Worm (Caenorhabditis elegans) whole organism, young adult: Measurements from ENCODE around the gene F44F4.9.

Source experiments
- B0035.1 ChIP-seq: sonication (generic microtip); optimal IDR thresholded peaks from 2 replicates; lab custom pipeline; 2016; ENCODE audit warnings: missing genetic modification characterization, mild to moderate bottlenecking, missing compliant biosample characterization, missing genotype, missing genetic modification reagents
- B0261.1 ChIP-seq: sonication (generic microtip); optimal IDR thresholded peaks from 2 replicates; lab custom pipeline; 2016; ENCODE audit warnings: mild to moderate bottlenecking, missing genetic modification characterization, moderate library complexity, missing compliant biosample characterization
- C17E4.6 ChIP-seq: fragments of 200-800 bp; sonication (Bioruptor generic); IDR thresholded peaks from 2 replicates; pipeline ENCODE4 v1.3.6; 2022; ENCODE audit warnings: missing genetic modification reagents, missing genetic modification characterization, missing compliant biosample characterization
- F22D6.2 ChIP-seq: sonication (generic microtip); optimal IDR thresholded peaks from 2 replicates; lab custom pipeline; 2016; ENCODE audit warnings: mild to moderate bottlenecking, missing genetic modification characterization, missing compliant biosample characterization
- F33H1.4 ChIP-seq: fragments of 200-800 bp; sonication (Bioruptor generic); IDR thresholded peaks from 2 replicates; pipeline ENCODE4 v1.3.6; 2022; ENCODE audit warnings: missing genetic modification reagents, missing genetic modification characterization, missing compliant biosample characterization
- Y53G8AR.9 ChIP-seq: fragments of 200-800 bp; sonication (Bioruptor generic); conservative IDR thresholded peaks from 2 replicates; pipeline ENCODE4 v1.3.6; 2022; ENCODE audit warnings: missing genetic modification reagents, missing genetic modification characterization, missing compliant biosample characterization
- ZK185.1 ChIP-seq: sonication (generic microtip); optimal IDR thresholded peaks from 2 replicates; lab custom pipeline; 2016; ENCODE audit warnings: mild to moderate bottlenecking, missing genetic modification characterization, missing compliant biosample characterization; ENCODE audit not compliant: poor library complexity, severe bottlenecking
- attf-6 ChIP-seq: fragments of 200-800 bp; sonication (Bioruptor generic); IDR thresholded peaks from 2 replicates; pipeline ENCODE4 v1.3.6; 2022; ENCODE audit warnings: missing genetic modification reagents, missing genetic modification characterization, missing compliant biosample characterization
- bed-1 ChIP-seq: fragments of 200-800 bp; sonication (Bioruptor generic); IDR thresholded peaks from 2 replicates; pipeline ENCODE4 v1.3.6; 2022; ENCODE audit warnings: missing genetic modification reagents, missing genetic modification characterization, missing compliant biosample characterization
- cebp-1 ChIP-seq, 2 experiments: fragments of 200-800 bp in 1 of 2; sonication (Bioruptor generic) in 1 of 2; sonication (generic microtip) in 1 of 2; IDR thresholded peaks in 1 of 2; optimal IDR thresholded peaks in 1 of 2; 2 replicates each; pipeline versions ENCODE4 v1.3.6 to Lab custom; 2017 to 2022; ENCODE audit warnings: missing compliant biosample characterization in 2 of 2, missing genetic modification characterization in 2 of 2, mild to moderate bottlenecking in 1 of 2, missing genetic modification reagents in 1 of 2, moderate library complexity in 1 of 2
- dpl-1 ChIP-seq: fragments of 150-350 bp; optimal IDR thresholded peaks from 2 replicates; lab custom pipeline; 2014; ENCODE audit warnings: missing biosample characterization, missing genetic modification reagents, missing genetic modification characterization
- efl-1 ChIP-seq: fragments of 150-350 bp; optimal IDR thresholded peaks from 2 replicates; lab custom pipeline; 2014; ENCODE audit warnings: missing biosample characterization, missing genetic modification reagents, missing genetic modification characterization
- fkh-3 ChIP-seq: sonication (generic microtip); optimal IDR thresholded peaks from 2 replicates; lab custom pipeline; 2016; ENCODE audit warnings: mild to moderate bottlenecking, missing genetic modification characterization, missing compliant biosample characterization
- hlh-26 ChIP-seq: fragments of 200-800 bp; sonication (Bioruptor generic); conservative IDR thresholded peaks from 2 replicates; pipeline ENCODE4 v1.3.6; 2022; ENCODE audit warnings: missing genetic modification reagents, missing genetic modification characterization, missing compliant biosample characterization
- hsf-1 ChIP-seq: fragments of 200-800 bp; sonication (Bioruptor generic); IDR thresholded peaks from 2 replicates; pipeline ENCODE4 v1.3.6; 2022; ENCODE audit warnings: missing genetic modification reagents, missing genetic modification characterization, missing compliant biosample characterization
- lin-35 ChIP-seq, 3 experiments: fragments of 150-350 bp in 2 of 3; sonication (generic microtip) in 1 of 3; optimal IDR thresholded peaks; 2 replicates each; lab custom pipeline; 2014 to 2018; ENCODE audit warnings: missing biosample characterization in 3 of 3, missing genetic modification characterization in 3 of 3, missing genetic modification reagents in 3 of 3
- lin-54 ChIP-seq: fragments of 200-800 bp; sonication (Bioruptor generic); optimal IDR thresholded peaks from 2 replicates; lab custom pipeline; 2018; ENCODE audit warnings: mild to moderate bottlenecking, missing genetic modification characterization, missing compliant biosample characterization
- lsl-1 ChIP-seq: fragments of 200-800 bp; sonication (Bioruptor generic); optimal IDR thresholded peaks from 2 replicates; lab custom pipeline; 2018; ENCODE audit warnings: mild to moderate bottlenecking, missing genetic modification characterization, moderate library complexity, missing compliant biosample characterization
- lsy-27 ChIP-seq: sonication (generic microtip); optimal IDR thresholded peaks from 2 replicates; lab custom pipeline; 2017; ENCODE audit warnings: missing genetic modification characterization, mild to moderate bottlenecking, missing compliant biosample characterization, antibody characterized with exemption, missing genotype, borderline replicate concordance; ENCODE audit not compliant: insufficient read depth
- madf-10 ChIP-seq: sonication (generic microtip); optimal IDR thresholded peaks from 2 replicates; lab custom pipeline; 2016; ENCODE audit warnings: mild to moderate bottlenecking, missing genetic modification characterization, missing compliant biosample characterization
- madf-3 ChIP-seq: fragments of 200-800 bp; sonication (Bioruptor generic); IDR thresholded peaks from 2 replicates; pipeline ENCODE4 v1.3.6; 2022; ENCODE audit warnings: missing genetic modification reagents, missing genetic modification characterization, missing compliant biosample characterization
- madf-6 ChIP-seq: fragments of 200-800 bp; sonication (Bioruptor generic); IDR thresholded peaks from 2 replicates; pipeline ENCODE4 v1.3.6; 2022; ENCODE audit warnings: missing genetic modification reagents, missing genetic modification characterization, missing compliant biosample characterization
- madf-8 ChIP-seq: fragments of 200-800 bp; sonication (Bioruptor generic); conservative IDR thresholded peaks from 2 replicates; pipeline ENCODE4 v1.3.6; 2022; ENCODE audit warnings: missing genetic modification reagents, missing genetic modification characterization, missing compliant biosample characterization
- mcd-1 ChIP-seq: fragments of 200-800 bp; sonication (Bioruptor generic); IDR thresholded peaks from 2 replicates; pipeline ENCODE4 v1.3.6; 2022; ENCODE audit warnings: missing genetic modification reagents, missing genetic modification characterization, missing compliant biosample characterization
- mel-28 ChIP-seq: sonication (generic microtip); optimal IDR thresholded peaks from 2 replicates; lab custom pipeline; 2016; ENCODE audit warnings: borderline replicate concordance, mild to moderate bottlenecking, missing genetic modification characterization, missing compliant biosample characterization
- nfya-1 ChIP-seq: sonication (generic microtip); optimal IDR thresholded peaks from 2 replicates; lab custom pipeline; 2017; ENCODE audit warnings: antibody characterized with exemption, missing compliant biosample characterization, missing genetic modification characterization, borderline replicate concordance; ENCODE audit not compliant: insufficient read depth
- nfyb-1 ChIP-seq: fragments of 200-800 bp; sonication (Bioruptor generic); IDR thresholded peaks from 2 replicates; pipeline ENCODE4 v1.3.6; 2022; ENCODE audit warnings: missing genetic modification reagents, missing genetic modification characterization, missing compliant biosample characterization
- nhr-120 ChIP-seq: fragments of 200-800 bp; sonication (Bioruptor generic); IDR thresholded peaks from 2 replicates; pipeline ENCODE4 v1.3.6; 2022; ENCODE audit warnings: missing genetic modification characterization, missing compliant biosample characterization
- nhr-80 ChIP-seq: sonication (generic microtip); optimal IDR thresholded peaks from 2 replicates; lab custom pipeline; 2016; ENCODE audit warnings: missing genetic modification characterization, missing compliant biosample characterization
- pbrm-1 ChIP-seq: fragments of 200-800 bp; sonication (Bioruptor generic); IDR thresholded peaks from 2 replicates; pipeline ENCODE4 v1.3.6; 2022; ENCODE audit warnings: missing genetic modification reagents, missing genetic modification characterization, missing compliant biosample characterization
- rec-8 ChIP-seq, 2 experiments: sonication (generic microtip); optimal IDR thresholded peaks; 2 replicates each; lab custom pipeline; 2016; ENCODE audit warnings: mild to moderate bottlenecking in 2 of 2, missing genetic modification characterization in 2 of 2, missing genetic modification reagents in 2 of 2, missing genotype in 2 of 2, missing biosample characterization in 1 of 2, missing compliant biosample characterization in 1 of 2, moderate library complexity in 1 of 2
- snpc-3.4 ChIP-seq: sonication (generic microtip); optimal IDR thresholded peaks from 2 replicates; lab custom pipeline; 2017; ENCODE audit warnings: missing genetic modification characterization, mild to moderate bottlenecking, missing compliant biosample characterization, antibody characterized with exemption, moderate library complexity, missing genotype, missing genetic modification reagents
- somi-1 ChIP-seq: fragments of 200-800 bp; sonication (Bioruptor generic); optimal IDR thresholded peaks from 2 replicates; lab custom pipeline; 2018; ENCODE audit warnings: mild to moderate bottlenecking, missing genetic modification characterization, missing compliant biosample characterization
- tbp1 ChIP-seq: fragments of 200-800 bp; sonication (Bioruptor generic); optimal IDR thresholded peaks from 2 replicates; lab custom pipeline; 2018; ENCODE audit warnings: mild to moderate bottlenecking, missing genetic modification characterization, missing compliant biosample characterization
- unc-62 ChIP-seq: fragments of 150-350 bp; optimal IDR thresholded peaks from 2 replicates; lab custom pipeline; 2014; ENCODE audit warnings: missing biosample characterization, missing genetic modification reagents, missing genetic modification characterization
- zim-3 ChIP-seq: sonication (generic microtip); optimal IDR thresholded peaks from 2 replicates; lab custom pipeline; 2017; ENCODE audit warnings: mild to moderate bottlenecking, missing genetic modification characterization, moderate library complexity, missing compliant biosample characterization
- ztf-25 ChIP-seq: fragments of 200-800 bp; sonication (Bioruptor generic); IDR thresholded peaks from 2 replicates; pipeline ENCODE4 v1.3.6; 2022; ENCODE audit warnings: missing genetic modification reagents, missing genetic modification characterization, missing compliant biosample characterization
- ztf-26 ChIP-seq: sonication (generic microtip); optimal IDR thresholded peaks from 2 replicates; lab custom pipeline; 2017; ENCODE audit warnings: missing genetic modification characterization, missing compliant biosample characterization
- ztf-28 ChIP-seq: fragments of 200-800 bp; sonication (Bioruptor generic); IDR thresholded peaks from 2 replicates; pipeline ENCODE4 v1.3.6; 2022; ENCODE audit warnings: missing genetic modification reagents, missing genetic modification characterization, missing compliant biosample characterization
- ztf-3 ChIP-seq: fragments of 200-800 bp; sonication (Bioruptor generic); optimal IDR thresholded peaks from 2 replicates; lab custom pipeline; 2018; ENCODE audit warnings: mild to moderate bottlenecking, missing genetic modification characterization, missing compliant biosample characterization
- ztf-6 ChIP-seq: fragments of 200-800 bp; sonication (Bioruptor generic); IDR thresholded peaks from 2 replicates; pipeline ENCODE4 v1.3.6; 2022; ENCODE audit warnings: missing genetic modification reagents, missing genetic modification characterization, missing compliant biosample characterization

Gene F44F4.9

DNA sequence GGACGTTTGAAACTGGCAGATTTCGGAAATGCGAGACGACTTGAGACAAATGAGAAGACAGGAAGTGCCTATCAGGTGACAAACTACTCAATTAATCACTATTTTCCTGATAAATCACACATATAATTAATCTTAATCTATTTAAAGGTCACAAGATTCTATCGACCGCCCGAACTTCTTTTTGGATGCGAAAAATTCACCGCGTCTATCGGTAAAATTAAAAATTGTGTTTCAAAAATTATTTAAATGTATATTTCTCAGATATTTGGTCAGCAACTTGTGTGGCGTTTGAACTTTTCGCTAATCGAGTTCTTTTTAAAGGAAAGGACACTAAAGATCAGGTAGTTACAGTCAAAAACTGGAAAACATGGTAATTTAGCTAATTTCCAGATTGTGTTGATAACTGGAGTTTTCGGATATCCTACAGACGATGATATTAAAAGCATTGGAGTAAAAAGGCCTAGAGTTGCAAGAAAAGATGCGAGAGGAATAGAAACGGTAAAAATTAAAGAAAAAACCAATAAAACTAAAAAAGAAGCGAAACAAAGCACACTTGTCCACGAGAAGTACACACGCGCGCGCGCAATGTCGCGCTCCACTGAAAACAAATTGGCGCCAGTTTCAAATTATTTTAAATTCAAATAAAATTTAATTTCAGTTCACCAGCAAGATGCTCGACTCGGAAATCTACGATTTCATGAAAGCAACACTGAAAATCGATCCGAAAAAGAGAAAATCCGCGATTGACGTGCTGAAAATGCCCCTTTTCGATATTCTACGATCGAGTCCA is 32.8 kb upstream of the F44F4.9 start:
- TF ChIP-seq nfya-1 (no peak), lin-35 (GFP tag; optimal IDR thresholded peaks at IDR 0.05; lab: Kevin White, UChicago) (peak in 1 of 3 experiments; percentile 26), lin-54 (GFP tag; lab: Kevin White, UChicago) (peak; percentile 75), nhr-80 (tag; lab: Kevin White, UChicago) (no peak), attf-6 (GFP tag; lab: Robert Waterston, UW) (no peak), ZK185.1 (tag; lab: Kevin White, UChicago) (no peak), Y53G8AR.9 (no peak), ztf-26 (no peak), C17E4.6 (GFP tag; lab: Robert Waterston, UW) (no peak), madf-6 (GFP tag; lab: Robert Waterston, UW) (peak; percentile 63), dpl-1 (GFP tag; lab: Kevin White, UChicago) (peak; percentile 18), B0261.1 (tag; lab: Kevin White, UChicago) (no peak), unc-62 (GFP tag; lab: Kevin White, UChicago) (no peak), pbrm-1 (GFP tag; lab: Robert Waterston, UW) (no peak), cebp-1 (GFP tag; IDR thresholded peaks at IDR 0.05; lab: Robert Waterston, UW) (no peak), cebp-1 (tag; optimal IDR thresholded peaks at IDR 0.05; lab: Kevin White, UChicago) (no peak), rec-8 (tag; optimal IDR thresholded peaks at IDR 0.05; lab: Kevin White, UChicago) (no peak), hsf-1 (GFP tag; lab: Robert Waterston, UW) (no peak), mcd-1 (GFP tag; lab: Robert Waterston, UW) (peak; percentile 57), nfyb-1 (GFP tag; lab: Robert Waterston, UW) (0 out of 2 replicates have a peak, but pooled peaks have one; percentile 17), tbp1 (GFP tag; lab: Kevin White, UChicago) (no peak), ztf-3 (GFP tag; lab: Kevin White, UChicago) (no peak), madf-3 (GFP tag; lab: Robert Waterston, UW) (no peak), snpc-3.4 (tag; lab: Kevin White, UChicago) (no peak), fkh-3 (tag; lab: Kevin White, UChicago) (no peak), F33H1.4 (GFP tag; lab: Robert Waterston, UW) (peak; percentile 54), lsl-1 (peak; percentile 39), hlh-26 (GFP tag; lab: Robert Waterston, UW) (no peak), ztf-28 (no peak), efl-1 (GFP tag; lab: Kevin White, UChicago) (peak; percentile 57), F22D6.2 (tag; lab: Kevin White, UChicago) (no peak), mel-28 (tag; lab: Kevin White, UChicago) (no peak), lsy-27 (tag; lab: Kevin White, UChicago) (no peak), madf-8 (GFP tag; lab: Robert Waterston, UW) (0 out of 2 replicates have a peak, but pooled peaks have one; percentile 33), zim-3 (tag; lab: Kevin White, UChicago) (no peak)

DNA sequence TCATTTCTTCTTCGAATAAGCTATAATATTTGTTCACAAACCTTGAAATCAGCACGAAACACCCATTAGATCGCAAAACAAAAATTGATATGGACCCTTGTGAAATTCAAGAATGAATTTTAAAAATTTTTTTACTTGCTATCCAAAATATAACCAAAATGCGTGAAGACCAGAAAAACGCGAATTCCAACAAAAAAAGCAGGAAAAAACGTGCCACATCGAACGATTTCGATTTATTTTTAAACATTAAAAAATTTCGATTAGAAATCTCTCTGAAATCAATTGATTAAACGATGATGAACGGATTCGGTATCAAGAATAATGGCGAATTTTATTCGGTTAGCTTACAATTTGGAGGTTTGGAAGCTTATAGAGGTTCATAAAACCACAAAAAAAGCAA is 31.7 kb upstream of the F44F4.9 start, which contains the start of the genes tceb-3 and gskl-1:
TSS of gene tceb-3 (minus strand) at position 101 of the 400 bp plus-strand sequence.
TSS of gene gskl-1 (plus strand) at position 243 of the 400 bp plus-strand sequence.
- no peak for TF ChIP-seq mcd-1 (GFP tag; lab: Robert Waterston, UW)
- TF ChIP-seq somi-1 (GFP tag; lab: Kevin White, UChicago) = no peak
- TF ChIP-seq nhr-120 = no peak
- TF ChIP-seq snpc-3.4 (tag; lab: Kevin White, UChicago) = no peak
- TF ChIP-seq ZK185.1 (tag; lab: Kevin White, UChicago) = no peak
- no peak for TF ChIP-seq madf-10 (tag; lab: Kevin White, UChicago)
- no peak for TF ChIP-seq Y53G8AR.9
- TF ChIP-seq madf-6 (GFP tag; lab: Robert Waterston, UW) = no peak
- no peak for TF ChIP-seq ztf-25 (GFP tag; lab: Robert Waterston, UW)
- no peak for TF ChIP-seq ztf-6 (GFP tag; lab: Robert Waterston, UW)
- no peak for TF ChIP-seq madf-8 (GFP tag; lab: Robert Waterston, UW)
- TF ChIP-seq B0035.1 (tag; lab: Kevin White, UChicago) = no peak
- no peak for TF ChIP-seq bed-1 (GFP tag; lab: Robert Waterston, UW)
